Fruit fly (Drosophila melanogaster): ENCODE results near the gene PIG-Wa.

dm6 chr2L:2348479-2348878 is 34.5 kb upstream of the PIG-Wa start:
- TF ChIP-seq CG8478 (optimal IDR thresholded peaks at IDR 0.05) (no peak), CTCF (optimal IDR thresholded peaks at IDR 0.05) (no peak)

All from S2 (cell line).